Fruit fly (Drosophila melanogaster): ENCODE data around the gene Arp6.

Gene Arp6

DNA sequence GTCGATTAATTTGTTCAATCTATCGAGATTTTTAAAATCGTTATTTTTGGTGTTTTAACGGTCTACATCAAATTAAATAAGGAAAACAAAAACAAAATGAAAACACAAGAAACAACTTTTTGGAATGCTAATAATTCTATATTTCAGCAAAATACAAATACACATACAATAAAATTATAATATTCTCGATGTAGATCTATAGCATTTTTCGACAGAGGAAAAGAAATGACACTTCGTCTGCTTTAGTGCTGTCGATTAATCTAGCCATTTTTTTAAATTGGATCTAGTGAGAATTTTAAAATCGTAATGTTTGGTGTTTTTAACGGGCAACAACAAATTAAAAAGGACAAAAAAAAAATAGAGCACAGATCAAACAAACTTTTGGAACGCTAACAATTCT is at the start of gene Arp6:
Arp6 (minus strand) TSS at position 11 of the 400 bp plus-strand sequence.
- TF ChIP-seq CG17801 (GFP tag; optimal IDR thresholded peaks at IDR 0.05; ENCODE audit: partially characterized antibody): peak; percentile 17

dm6 chrX:15786242-15786641 is 49.3 kb upstream of the Arp6 start:
- no peak for TF ChIP-seq CG17801 (GFP tag; optimal IDR thresholded peaks at IDR 0.05; ENCODE audit: partially characterized antibody)

dm6 chrX:15785429-15786239 is 48.7 kb upstream of the Arp6 start, which contains the start of the genes Paf-AHalpha and mRpS30:
Gene Paf-AHalpha, minus strand, starts transcription at chrX:15785583.
Gene mRpS30, plus strand, starts transcription at chrX:15786047.
- TF ChIP-seq CG17801 (GFP tag; optimal IDR thresholded peaks at IDR 0.05; ENCODE audit: partially characterized antibody): peak; percentile 25

DNA sequence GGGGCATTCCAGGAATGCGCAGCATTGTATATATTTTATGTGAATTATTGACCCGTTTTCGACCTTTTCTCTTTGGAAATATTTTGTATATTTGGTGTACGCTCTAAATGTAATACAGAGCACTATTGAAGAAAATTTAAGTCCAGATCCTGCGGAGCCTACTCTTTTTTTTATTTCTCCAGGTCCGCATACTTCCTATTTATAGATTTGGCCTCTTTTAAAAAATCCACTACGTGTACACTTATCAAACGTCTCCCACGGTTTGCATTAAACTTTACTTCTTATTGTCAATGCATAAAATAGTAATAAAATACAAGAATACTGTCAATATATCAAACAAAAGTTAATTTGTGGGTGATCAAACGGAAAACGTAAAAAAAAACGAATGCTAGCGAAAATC is 46.7 kb upstream of the Arp6 start, which contains the start of gene Efhc1.1:
Efhc1.1 (minus strand) TSS at position 101 of the 400 bp plus-strand sequence.
- no peak for TF ChIP-seq CG17801 (GFP tag; optimal IDR thresholded peaks at IDR 0.05; ENCODE audit: partially characterized antibody)

- no peak for TF ChIP-seq CG17801 (GFP tag; optimal IDR thresholded peaks at IDR 0.05; ENCODE audit: partially characterized antibody)
Measured at dm6 chrX:15778846-15779245, 41.9 kb upstream of the Arp6 start, which contains the start of gene CG43673. Gene CG43673, plus strand, starts transcription at chrX:15779146.

dm6 chrX:15772663-15773062 is 35.7 kb upstream of the Arp6 start, which contains the start of gene CG43672:
Gene CG43672, plus strand, starts transcription at chrX:15772963.
- no peak for TF ChIP-seq CG17801 (GFP tag; optimal IDR thresholded peaks at IDR 0.05; ENCODE audit: partially characterized antibody)

DNA sequence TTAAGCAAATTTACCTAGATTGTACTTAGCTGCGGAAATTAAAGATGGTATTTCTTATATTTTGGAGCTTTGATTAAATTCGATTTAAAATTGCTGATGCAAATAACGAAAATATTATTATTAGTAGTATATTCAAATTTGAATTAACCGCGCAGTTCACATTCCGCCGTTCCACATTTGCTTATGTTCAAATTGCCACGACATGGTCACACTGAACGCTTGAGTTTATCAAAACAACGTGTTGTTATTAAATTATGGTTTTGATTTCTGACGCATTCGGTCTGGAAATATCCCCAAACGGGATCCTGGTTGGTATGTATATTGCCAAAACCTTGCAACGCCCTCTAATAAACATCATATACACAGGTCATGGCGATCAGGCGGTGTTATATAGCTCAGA is 32.5 kb upstream of the Arp6 start, which contains the start of gene CG33172:
CG33172 (plus strand) TSS at position 208 of the 400 bp plus-strand sequence.
- TF ChIP-seq CG17801 (GFP tag; optimal IDR thresholded peaks at IDR 0.05; ENCODE audit: partially characterized antibody): no peak

DNA sequence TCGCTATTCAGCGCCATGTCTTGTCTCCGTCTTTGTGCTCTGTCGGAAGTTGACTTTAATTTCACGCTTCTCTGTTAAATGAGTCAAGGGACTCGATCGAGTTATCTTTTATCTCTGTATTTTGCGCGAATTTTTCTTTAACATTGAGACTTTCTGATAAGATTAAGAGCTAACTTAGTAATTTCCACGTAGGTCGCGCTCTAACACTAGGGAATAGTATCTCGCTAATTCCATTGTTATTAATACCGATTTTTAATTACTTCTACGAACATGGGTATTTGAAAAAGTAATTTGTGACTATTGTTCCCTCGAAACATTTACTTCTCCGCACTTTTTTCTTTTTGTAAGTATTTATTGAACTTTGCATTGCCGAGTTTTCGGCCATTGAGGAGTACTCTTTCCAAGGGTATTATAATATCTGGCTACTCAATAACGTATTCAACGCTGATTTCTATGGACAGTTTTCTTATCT is 29.5 kb upstream of the Arp6 start, which contains the start of gene CG8952:
CG8952 (minus strand) TSS at position 51 of the 472 bp plus-strand sequence.
- TF ChIP-seq CG17801 (GFP tag; optimal IDR thresholded peaks at IDR 0.05; ENCODE audit: partially characterized antibody): no peak

- no peak for TF ChIP-seq CG17801 (GFP tag; optimal IDR thresholded peaks at IDR 0.05; ENCODE audit: partially characterized antibody)
Measured at dm6 chrX:15762723-15763122, 25.8 kb upstream of the Arp6 start, which contains the start of gene Polr3A. Gene Polr3A, plus strand, starts transcription at chrX:15762956.

dm6 chrX:15761298-15761640 is 24.3 kb upstream of the Arp6 start:
- TF ChIP-seq CG17801 (GFP tag; optimal IDR thresholded peaks at IDR 0.05; ENCODE audit: partially characterized antibody): no peak

- no peak for TF ChIP-seq CG17801 (GFP tag; optimal IDR thresholded peaks at IDR 0.05; ENCODE audit: partially characterized antibody)
Measured at dm6 chrX:15760447-15761297, 23.8 kb upstream of the Arp6 start, which contains the start of the genes Graf and mRpL3. Gene Graf, minus strand, starts transcription at chrX:15760733. Gene mRpL3, plus strand, starts transcription at chrX:15761248.

DNA sequence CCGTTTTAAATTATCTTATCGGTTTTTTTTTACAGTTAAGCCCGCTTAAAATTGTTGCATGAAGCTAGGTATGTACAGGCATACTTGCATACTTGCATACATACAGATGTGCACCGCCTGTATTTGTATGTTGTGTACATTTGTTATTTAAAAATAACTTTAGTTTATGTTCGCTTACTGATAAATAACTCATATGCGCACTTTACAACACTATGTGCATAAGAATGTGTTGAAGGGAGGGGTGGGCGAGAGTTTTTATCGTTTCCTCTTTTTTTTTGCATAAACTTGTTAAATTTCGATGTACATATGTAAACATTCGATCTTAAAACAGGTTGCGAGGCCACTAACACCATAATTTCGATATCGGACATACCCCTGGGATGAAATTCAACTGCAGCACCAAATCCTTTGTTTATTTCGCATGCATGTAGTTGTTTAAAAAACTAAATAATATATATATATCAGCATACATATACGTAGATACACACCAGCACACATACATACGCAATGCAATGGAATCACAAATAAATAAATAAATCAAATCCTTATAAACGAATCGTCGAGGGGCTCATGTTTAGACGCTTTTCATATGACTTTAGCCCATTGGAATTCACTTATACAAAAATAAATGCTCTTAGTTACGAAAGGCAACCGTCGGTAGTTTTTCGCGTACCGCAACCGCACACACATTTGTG is 23.0 kb upstream of the Arp6 start:
- peak; percentile 1 for TF ChIP-seq CG17801 (GFP tag; optimal IDR thresholded peaks at IDR 0.05; ENCODE audit: partially characterized antibody)

dm6 chrX:15758692-15759240 is 21.8 kb upstream of the Arp6 start:
- TF ChIP-seq CG17801 (GFP tag; optimal IDR thresholded peaks at IDR 0.05; ENCODE audit: partially characterized antibody): no peak

dm6 chrX:15756018-15756417 is 19.1 kb upstream of the Arp6 start, which contains the start of gene CG8260:
Gene CG8260, plus strand, starts transcription at chrX:15756318.
- TF ChIP-seq CG17801 (GFP tag; optimal IDR thresholded peaks at IDR 0.05; ENCODE audit: partially characterized antibody): no peak
